Worm (Caenorhabditis elegans) whole organism, L3 larva: ENCODE data around the gene C14A11.6.
A peak's percentile ranks its signal among the peaks of the same experiment; 100 is the strongest.

ENCODE experiments used
- egl-27 ChIP-seq: sonication (generic microtip); optimal IDR thresholded peaks from 4 replicates; lab custom pipeline; 2017; ENCODE audit warnings: missing biosample characterization, missing genetic modification reagents, missing genetic modification characterization
- nhr-25 ChIP-seq: sonication (generic microtip); optimal IDR thresholded peaks from 2 replicates; lab custom pipeline; 2017; ENCODE audit warnings: missing biosample characterization, missing genetic modification characterization
- ztf-11 ChIP-seq: fragments of 150-350 bp; optimal IDR thresholded peaks from 2 replicates; lab custom pipeline; 2014; ENCODE audit warnings: missing biosample characterization, missing genetic modification characterization

- TF ChIP-seq ztf-11 (tag; lab: Kevin White, UChicago) (no peak), nhr-25 (peak; percentile 2), egl-27 (tag; lab: Kevin White, UChicago) (no peak)
These were observed 29.6 kb upstream of the C14A11.6 start for ce11 chrX:2843508-2843907.
